Worm (Caenorhabditis elegans) whole organism, young adult: ENCODE data around the gene clec-251.

ENCODE experiments used
- B0261.1 ChIP-seq: sonication (generic microtip); optimal IDR thresholded peaks from 2 replicates; lab custom pipeline; 2016; ENCODE audit warnings: mild to moderate bottlenecking, missing genetic modification characterization, moderate library complexity, missing compliant biosample characterization
- F39B2.1 ChIP-seq: fragments of 200-800 bp; sonication (Bioruptor generic); IDR thresholded peaks from 2 replicates; pipeline ENCODE4 v1.3.6; 2022; ENCODE audit warnings: missing genetic modification reagents, missing genetic modification characterization, missing compliant biosample characterization
- F49E8.2 ChIP-seq: sonication (generic microtip); optimal IDR thresholded peaks from 3 replicates; lab custom pipeline; 2017; ENCODE audit warnings: missing genetic modification characterization, mild to moderate bottlenecking, missing compliant biosample characterization, antibody characterized with exemption, moderate library complexity; ENCODE audit not compliant: insufficient read depth
- K11D2.4 ChIP-seq: fragments of 200-800 bp; sonication (Bioruptor generic); IDR thresholded peaks from 2 replicates; pipeline ENCODE4 v1.3.6; 2022; ENCODE audit warnings: missing genetic modification reagents, missing genetic modification characterization, missing compliant biosample characterization
- Y56A3A.18 ChIP-seq: fragments of 200-800 bp; sonication (Bioruptor generic); IDR thresholded peaks from 2 replicates; pipeline ENCODE4 v1.3.6; 2022; ENCODE audit warnings: missing genetic modification reagents, missing genetic modification characterization, missing compliant biosample characterization
- ama-1 ChIP-seq, 3 experiments: fragments of 150-350 bp in 1 of 3; sonication (generic microtip) in 2 of 3; optimal IDR thresholded peaks; 2 replicates each; lab custom pipeline; 2014 to 2018; ENCODE audit warnings: missing biosample characterization in 2 of 3, missing genetic modification characterization in 2 of 3, missing genetic modification reagents in 2 of 3
- egrh-3 ChIP-seq: fragments of 200-800 bp; sonication (Bioruptor generic); IDR thresholded peaks from 2 replicates; pipeline ENCODE4 v1.3.6; 2022; ENCODE audit warnings: missing genetic modification reagents, missing genetic modification characterization, missing compliant biosample characterization
- hmg-1.2 ChIP-seq: fragments of 200-800 bp; sonication (Bioruptor generic); IDR thresholded peaks from 2 replicates; pipeline ENCODE4 v1.3.6; 2022; ENCODE audit warnings: missing genetic modification reagents, missing genetic modification characterization, missing compliant biosample characterization
- hmg-20 ChIP-seq: fragments of 200-800 bp; sonication (Bioruptor generic); IDR thresholded peaks from 2 replicates; pipeline ENCODE4 v1.3.6; 2022; ENCODE audit warnings: missing genetic modification reagents, missing genetic modification characterization, missing compliant biosample characterization
- hsf-1 ChIP-seq: fragments of 200-800 bp; sonication (Bioruptor generic); IDR thresholded peaks from 2 replicates; pipeline ENCODE4 v1.3.6; 2022; ENCODE audit warnings: missing genetic modification reagents, missing genetic modification characterization, missing compliant biosample characterization
- madf-10 ChIP-seq: sonication (generic microtip); optimal IDR thresholded peaks from 2 replicates; lab custom pipeline; 2016; ENCODE audit warnings: mild to moderate bottlenecking, missing genetic modification characterization, missing compliant biosample characterization
- madf-3 ChIP-seq: fragments of 200-800 bp; sonication (Bioruptor generic); IDR thresholded peaks from 2 replicates; pipeline ENCODE4 v1.3.6; 2022; ENCODE audit warnings: missing genetic modification reagents, missing genetic modification characterization, missing compliant biosample characterization
- mcd-1 ChIP-seq: fragments of 200-800 bp; sonication (Bioruptor generic); IDR thresholded peaks from 2 replicates; pipeline ENCODE4 v1.3.6; 2022; ENCODE audit warnings: missing genetic modification reagents, missing genetic modification characterization, missing compliant biosample characterization
- nfya-2 ChIP-seq: fragments of 200-800 bp; sonication (Bioruptor generic); IDR thresholded peaks from 2 replicates; pipeline ENCODE4 v1.3.6; 2022; ENCODE audit warnings: missing genetic modification reagents, missing genetic modification characterization, missing compliant biosample characterization
- nhr-120 ChIP-seq: fragments of 200-800 bp; sonication (Bioruptor generic); IDR thresholded peaks from 2 replicates; pipeline ENCODE4 v1.3.6; 2022; ENCODE audit warnings: missing genetic modification characterization, missing compliant biosample characterization
- nhr-90 ChIP-seq: sonication (generic microtip); optimal IDR thresholded peaks from 2 replicates; lab custom pipeline; 2016; ENCODE audit warnings: missing genotype, mild to moderate bottlenecking, missing genetic modification characterization, missing compliant biosample characterization
- pbrm-1 ChIP-seq: fragments of 200-800 bp; sonication (Bioruptor generic); IDR thresholded peaks from 2 replicates; pipeline ENCODE4 v1.3.6; 2022; ENCODE audit warnings: missing genetic modification reagents, missing genetic modification characterization, missing compliant biosample characterization
- pha-4 ChIP-seq: fragments of 150-350 bp; sonication (generic microtip); optimal IDR thresholded peaks from 2 replicates; lab custom pipeline; 2014; ENCODE audit warnings: missing biosample characterization, missing genetic modification reagents, missing genetic modification characterization
- snpc-1.3 ChIP-seq: sonication (generic microtip); optimal IDR thresholded peaks from 2 replicates; lab custom pipeline; 2017; ENCODE audit warnings: missing genetic modification characterization, mild to moderate bottlenecking, missing compliant biosample characterization, antibody characterized with exemption, moderate library complexity, missing genotype, missing genetic modification reagents; ENCODE audit not compliant: insufficient read depth
- snpc-4 ChIP-seq, 5 experiments: fragments of 150-350 bp in 1 of 5; sonication (generic microtip) in 4 of 5; optimal IDR thresholded peaks; 2 replicates each; lab custom pipeline; 2014 to 2018; ENCODE audit warnings: missing genetic modification characterization in 5 of 5, missing biosample characterization in 3 of 5, antibody characterized with exemption in 2 of 5, mild to moderate bottlenecking in 2 of 5, missing compliant biosample characterization in 2 of 5, missing genotype in 2 of 5, moderate library complexity in 2 of 5, missing genetic modification reagents in 1 of 5
- sptf-2 ChIP-seq: fragments of 200-800 bp; sonication (Bioruptor generic); optimal IDR thresholded peaks from 2 replicates; lab custom pipeline; 2018; ENCODE audit warnings: mild to moderate bottlenecking, missing genetic modification characterization, missing compliant biosample characterization
- unc-62 ChIP-seq: fragments of 150-350 bp; optimal IDR thresholded peaks from 2 replicates; lab custom pipeline; 2014; ENCODE audit warnings: missing biosample characterization, missing genetic modification reagents, missing genetic modification characterization
- zfh-2 ChIP-seq: fragments of 200-800 bp; sonication (Bioruptor generic); conservative IDR thresholded peaks from 2 replicates; pipeline ENCODE4 v1.3.6; 2022; ENCODE audit warnings: missing genetic modification reagents, missing genetic modification characterization, missing compliant biosample characterization
- ztf-22 ChIP-seq: fragments of 200-800 bp; sonication (Bioruptor generic); optimal IDR thresholded peaks from 2 replicates; lab custom pipeline; 2018; ENCODE audit warnings: mild to moderate bottlenecking, missing genetic modification characterization, moderate library complexity, missing compliant biosample characterization

Gene clec-251

DNA sequence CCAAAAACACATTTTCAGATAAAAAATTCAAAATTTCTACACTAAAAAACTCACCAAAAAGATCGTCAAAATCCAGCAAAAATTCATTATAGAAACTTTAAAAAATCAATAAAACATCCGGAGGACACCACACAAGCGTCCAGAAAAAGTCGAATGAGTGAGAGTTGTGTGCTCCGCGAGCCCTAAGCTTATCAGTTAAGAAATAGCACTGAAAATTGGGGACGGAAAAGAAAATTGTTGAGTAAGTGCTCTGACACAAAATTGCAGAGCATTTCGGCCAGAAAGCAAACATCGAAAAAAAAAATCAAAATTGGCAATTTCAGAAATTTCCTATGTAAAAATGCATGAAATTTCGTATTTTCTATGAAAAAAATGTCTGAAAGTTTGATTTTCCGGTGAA is 9.1 kb downstream of the clec-251 start:
- TF ChIP-seq madf-10 (no peak), pbrm-1 (GFP tag; lab: Robert Waterston, UW) (no peak), F39B2.1 (no peak), ztf-22 (GFP tag; lab: Kevin White, UChicago) (no peak), ama-1 (optimal IDR thresholded peaks at IDR 0.05; lab: Kevin White, UChicago) (no peak), ama-1 (GFP tag; optimal IDR thresholded peaks at IDR 0.05; lab: Kevin White, UChicago) (no peak), madf-3 (GFP tag; lab: Robert Waterston, UW) (no peak), pha-4 (no peak), snpc-1.3 (tag; lab: Kevin White, UChicago) (no peak), nhr-90 (tag; lab: Kevin White, UChicago) (no peak), sptf-2 (GFP tag; lab: Kevin White, UChicago) (no peak)

DNA sequence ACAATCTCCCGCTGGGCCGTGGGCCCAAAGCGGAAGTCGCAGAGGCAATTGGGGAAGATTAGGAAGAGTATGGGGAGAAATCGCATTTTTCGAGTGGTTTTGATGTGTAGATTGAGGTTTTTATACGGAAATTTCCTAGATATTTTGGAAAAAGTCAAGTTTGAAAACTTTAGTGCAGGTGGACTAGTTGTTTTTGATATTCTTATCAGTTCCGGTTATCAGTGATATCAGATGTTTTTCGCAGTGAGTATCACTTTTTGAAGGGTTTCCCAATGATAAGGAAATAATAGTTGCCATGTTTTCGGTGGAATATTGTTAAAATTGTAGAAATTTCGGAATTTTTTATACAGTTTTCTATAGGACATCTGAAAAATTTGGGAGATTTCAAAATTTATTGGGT is 12.4 kb downstream of the clec-251 start, which contains the start of gene scl-20:
TSS of gene scl-20 (minus strand) at position 101 of the 400 bp plus-strand sequence.
- TF ChIP-seq hsf-1 (GFP tag; lab: Robert Waterston, UW) (no peak), unc-62 (GFP tag; lab: Kevin White, UChicago) (no peak), F49E8.2 (no peak)

DNA sequence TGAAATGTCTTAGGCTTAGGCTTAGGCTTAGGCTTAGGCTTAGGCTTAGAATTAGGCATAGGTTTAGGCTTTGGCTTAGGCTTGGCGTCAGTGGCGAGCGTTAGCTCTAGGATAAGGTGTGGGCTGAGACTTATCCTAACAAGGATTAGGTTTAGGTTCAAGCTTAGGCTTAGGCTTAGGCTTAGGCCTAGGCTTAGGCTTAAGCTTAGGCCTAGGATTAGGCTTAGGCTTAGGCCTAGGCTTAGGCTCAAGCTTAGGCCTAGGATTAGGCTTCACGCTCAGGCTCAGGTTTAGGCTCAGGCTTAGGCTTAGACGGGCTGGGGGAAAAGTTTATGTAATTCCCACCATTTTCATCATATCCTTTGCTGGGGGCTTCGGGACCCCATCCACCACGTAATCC is 12.8 kb downstream of the clec-251 start:
- no peak for TF ChIP-seq B0261.1

DNA sequence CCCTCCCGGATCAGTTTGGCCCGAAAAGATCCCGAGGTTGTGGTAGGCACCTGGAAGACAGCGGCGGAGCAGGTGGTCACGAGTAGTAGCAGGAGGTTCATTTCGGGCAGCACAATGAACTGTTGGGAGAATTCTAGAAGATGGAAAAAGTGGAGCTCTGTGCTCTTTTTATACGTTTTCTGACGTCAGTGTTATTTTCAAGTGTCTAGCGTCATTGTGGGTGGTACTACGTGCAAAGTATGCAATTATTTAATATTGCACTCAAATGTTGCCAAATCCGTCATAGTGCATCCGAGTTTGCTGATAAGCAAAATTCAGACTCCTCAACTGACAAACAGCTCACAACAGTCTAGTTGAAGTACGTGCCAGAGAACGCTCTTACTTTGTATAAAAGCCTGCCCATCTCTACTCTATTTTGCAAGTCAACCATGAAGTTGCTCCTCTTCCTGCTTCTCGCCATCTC is 15.2 kb downstream of the clec-251 start, which contains the start of the genes asp-18 and scl-19:
TSS of gene asp-18 (minus strand) at position 101 of the 463 bp plus-strand sequence.
TSS of gene scl-19 (plus strand) at position 413 of the 463 bp plus-strand sequence.
- no peak for TF ChIP-seq K11D2.4 (GFP tag; lab: Robert Waterston, UW)
- 0 out of 2 replicates have a peak, but pooled peaks have one; percentile 24 for TF ChIP-seq nfya-2 (GFP tag; lab: Robert Waterston, UW)

DNA sequence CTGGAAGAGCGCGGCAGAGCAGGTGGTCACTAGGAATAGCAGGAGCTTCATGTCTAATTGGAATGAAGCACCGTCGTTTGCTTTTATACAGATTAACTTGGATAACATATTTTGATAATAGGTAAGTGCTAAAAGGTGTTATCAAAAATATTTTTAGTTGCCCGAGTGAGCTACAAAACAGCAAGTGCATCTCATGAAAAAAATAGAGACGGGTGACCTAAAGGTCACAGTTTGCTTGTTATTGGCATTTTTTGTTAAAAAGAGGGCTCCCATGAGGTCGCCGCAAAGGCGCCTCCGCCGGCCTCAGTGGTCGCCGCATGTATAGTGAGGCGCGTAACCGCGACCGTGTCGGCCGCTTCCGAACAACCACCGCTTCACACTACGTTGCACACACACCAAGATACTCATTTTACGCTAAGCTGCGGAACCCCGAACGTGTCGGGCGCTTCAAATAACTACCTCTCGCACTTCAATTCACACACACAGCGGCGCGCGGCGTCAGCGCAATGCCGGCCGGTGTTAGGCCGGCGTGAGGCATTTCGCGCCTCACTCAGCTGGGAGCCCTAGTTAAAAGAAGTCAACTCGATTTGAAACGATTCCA is 17.4 kb downstream of the clec-251 start, which contains the start of gene asp-19:
TSS of gene asp-19 (minus strand) at position 51 of the 601 bp plus-strand sequence.
- TF ChIP-seq snpc-4 (GFP tag; optimal IDR thresholded peaks at IDR 0.05; lab: Kevin White, UChicago), result no peak
- peak in 1 of 4 experiments; percentile 51 for TF ChIP-seq snpc-4 (tag; optimal IDR thresholded peaks at IDR 0.05; lab: Kevin White, UChicago)
- no peak for TF ChIP-seq Y56A3A.18 (GFP tag; lab: Robert Waterston, UW)
- TF ChIP-seq zfh-2, result peak; percentile 65

DNA sequence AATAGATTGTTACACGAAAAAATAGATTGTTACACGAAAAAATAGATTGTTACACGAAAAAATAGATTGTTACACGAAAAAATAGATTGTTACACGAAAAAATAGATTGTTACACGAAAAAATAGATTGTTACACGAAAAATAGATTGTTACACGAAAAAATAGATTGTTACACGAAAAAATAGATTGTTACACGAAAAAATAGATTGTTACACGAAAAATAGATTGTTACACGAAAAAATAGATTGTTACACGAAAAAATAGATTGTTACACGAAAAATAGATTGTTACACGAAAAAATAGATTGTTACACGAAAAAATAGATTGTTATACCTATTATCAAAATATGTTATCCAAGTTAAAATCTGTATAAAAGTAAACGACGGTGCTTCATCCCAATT is 18.5 kb downstream of the clec-251 start:
- peak; percentile 93 for TF ChIP-seq egrh-3 (GFP tag; lab: Robert Waterston, UW)
- TF ChIP-seq, all 124 proteins: peak for 1; not testable (repeated sequence) for 123

DNA sequence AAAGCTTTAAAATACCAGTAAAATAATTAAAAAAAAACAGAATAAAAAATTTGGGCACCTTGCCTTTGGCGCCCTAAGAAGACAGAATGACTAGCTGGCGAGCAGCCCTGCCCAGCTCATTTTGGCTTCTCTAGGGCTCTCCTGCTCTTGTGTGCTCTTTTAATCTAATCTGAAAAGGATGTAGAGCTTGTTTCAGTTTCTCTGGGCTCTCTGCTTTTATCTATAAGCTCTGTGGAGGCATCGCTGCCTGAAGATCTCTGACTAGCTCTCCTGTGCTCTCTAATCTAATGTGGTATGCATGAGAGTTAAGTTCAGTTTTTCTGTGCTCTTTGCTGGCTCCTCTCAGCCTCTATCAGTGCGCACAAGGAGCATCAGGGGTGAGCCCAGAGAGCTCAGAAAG is 20.9 kb downstream of the clec-251 start:
- TF ChIP-seq zfh-2, result 0 out of 2 replicates have a peak, but pooled peaks have one; percentile 23
- TF ChIP-seq hmg-20 (GFP tag; lab: Robert Waterston, UW), result no peak

DNA sequence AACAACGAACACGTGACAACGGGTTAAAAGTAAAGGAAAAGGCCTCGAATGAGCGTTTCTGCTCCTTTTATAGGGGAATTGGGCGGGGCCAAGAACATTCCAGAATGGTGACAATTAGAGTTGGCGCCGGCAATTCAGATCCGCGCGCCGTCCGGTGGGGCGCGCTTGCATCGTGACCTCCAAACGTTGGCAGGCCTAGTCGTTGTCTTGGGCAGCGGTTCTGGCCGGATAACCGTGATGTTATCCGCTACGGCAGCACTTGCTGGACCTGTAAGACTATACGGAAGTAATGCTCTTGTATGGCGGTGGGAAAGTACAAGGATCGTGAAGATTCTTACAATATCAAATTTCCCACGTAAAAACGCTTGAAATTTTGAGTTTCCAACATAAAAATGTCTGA is 22.0 kb downstream of the clec-251 start:
- TF ChIP-seq hmg-1.2 (GFP tag; lab: Robert Waterston, UW), result 0 out of 2 replicates have a peak, but pooled peaks have one; percentile 22
- TF ChIP-seq mcd-1, result peak; percentile 57; the same call in 1 of the 2 replicates
- TF ChIP-seq hsf-1 (GFP tag; lab: Robert Waterston, UW), result 0 out of 2 replicates have a peak, but pooled peaks have one; percentile 32
- TF ChIP-seq nhr-120, result 0 out of 2 replicates have a peak, but pooled peaks have one; percentile 48
- peak; percentile 29; the same call in 1 of the 2 replicates for TF ChIP-seq zfh-2
